Fruit fly (Drosophila melanogaster) whole organism, pupa: ENCODE results near the gene CG12239.
A peak's percentile ranks its signal among the peaks of the same experiment; 100 is the strongest.

Experiments
- CG17806 ChIP-seq: fragments of 200-800 bp; sonication (Bioruptor generic); optimal IDR thresholded peaks from 2 replicates; lab custom pipeline; 2018; ENCODE audit warnings: missing biosample characterization, mild to moderate bottlenecking, missing genetic modification characterization, moderate library complexity
- CG34367 ChIP-seq: fragments of 200-800 bp; sonication (Bioruptor generic); optimal IDR thresholded peaks from 2 replicates; lab custom pipeline; 2018; ENCODE audit warnings: missing biosample characterization, mild to moderate bottlenecking, missing genetic modification characterization
- CG4496 ChIP-seq: fragments of 200-800 bp; sonication (Bioruptor generic); IDR thresholded peaks from 3 replicates; pipeline ENCODE4 v1.3.6; 2022; ENCODE audit warnings: missing biosample characterization, missing genetic modification characterization
- EcR ChIP-seq: fragments of 200-800 bp; sonication (Bioruptor generic); optimal IDR thresholded peaks from 3 replicates; lab custom pipeline; 2019; ENCODE audit warnings: missing biosample characterization, missing genetic modification characterization, mild to moderate bottlenecking, moderate library complexity, missing genetic modification reagents
- Pif1A ChIP-seq: fragments of 200-800 bp; sonication (Bioruptor generic); optimal IDR thresholded peaks from 3 replicates; lab custom pipeline; 2016; ENCODE audit warnings: missing biosample characterization, missing genetic modification characterization
- Snoo ChIP-seq: fragments of 200-800 bp; sonication (Bioruptor generic); optimal IDR thresholded peaks from 3 replicates; lab custom pipeline; 2017; ENCODE audit warnings: missing biosample characterization, mild to moderate bottlenecking, missing genetic modification characterization, inconsistent platforms
- gl ChIP-seq: fragments of 200-800 bp; sonication (Bioruptor generic); optimal IDR thresholded peaks from 2 replicates; lab custom pipeline; 2018; ENCODE audit warnings: missing biosample characterization, mild to moderate bottlenecking, missing genetic modification characterization

DNA sequence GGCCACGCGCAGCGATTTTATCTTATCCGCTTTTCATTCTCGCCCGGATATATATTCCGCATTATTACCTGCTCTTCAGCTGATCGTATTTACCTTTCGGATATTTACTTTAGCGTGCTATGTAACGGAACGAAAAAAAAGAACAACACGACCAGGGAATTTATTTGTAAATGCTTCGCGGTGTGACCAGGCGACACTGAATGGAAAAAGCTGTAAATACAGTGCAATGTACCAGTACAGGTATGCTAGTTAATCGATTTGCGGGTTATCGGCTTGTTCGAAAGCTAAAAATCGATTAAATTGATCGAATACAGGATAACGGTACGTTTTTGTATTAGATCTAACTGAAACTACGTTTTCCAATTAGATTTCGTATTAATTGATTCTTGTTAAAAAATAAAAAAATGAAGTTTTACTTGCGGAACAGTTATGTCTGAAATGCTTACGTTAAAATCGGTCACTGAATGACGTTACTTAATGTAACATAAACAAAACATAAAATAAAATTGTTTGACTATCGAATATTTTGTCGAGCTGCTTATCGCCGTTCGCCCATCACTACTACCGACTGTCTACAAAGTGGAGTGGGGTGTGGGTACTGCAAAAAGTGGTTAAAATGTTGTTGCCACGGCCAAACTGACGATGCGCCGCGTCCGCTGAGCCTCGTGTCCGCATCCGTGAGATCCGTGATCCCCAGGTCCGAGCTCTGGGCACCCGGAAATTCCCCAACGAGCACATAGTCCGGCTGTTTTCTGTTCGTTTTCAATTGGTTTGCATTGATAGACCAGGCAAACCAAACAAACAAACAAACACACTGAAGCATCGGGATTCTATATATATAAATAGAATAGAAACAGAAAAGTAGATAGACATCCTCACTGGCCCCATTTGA is 27.7 kb upstream of the CG12239 start, which contains the start of the genes MAPk-Ak2 and CG42699:
- peak; percentile 42 for TF ChIP-seq EcR (GFP tag; lab: Kevin White, UChicago)
- TF ChIP-seq gl (tag; lab: Kevin White, UChicago): peak; percentile 65
- TF ChIP-seq CG34367 (tag; lab: Kevin White, UChicago): peak; percentile 45
- TF ChIP-seq CG4496 (GFP tag; lab: Robert Waterston, UW): no peak
- peak; percentile 18 for TF ChIP-seq CG17806
- TF ChIP-seq Pif1A (GFP tag; lab: Kevin White, UChicago): peak; percentile 77
- peak; percentile 17 for TF ChIP-seq Snoo
